Fruit fly (Drosophila melanogaster): ENCODE results near the gene mud.

The mud gene

DNA sequence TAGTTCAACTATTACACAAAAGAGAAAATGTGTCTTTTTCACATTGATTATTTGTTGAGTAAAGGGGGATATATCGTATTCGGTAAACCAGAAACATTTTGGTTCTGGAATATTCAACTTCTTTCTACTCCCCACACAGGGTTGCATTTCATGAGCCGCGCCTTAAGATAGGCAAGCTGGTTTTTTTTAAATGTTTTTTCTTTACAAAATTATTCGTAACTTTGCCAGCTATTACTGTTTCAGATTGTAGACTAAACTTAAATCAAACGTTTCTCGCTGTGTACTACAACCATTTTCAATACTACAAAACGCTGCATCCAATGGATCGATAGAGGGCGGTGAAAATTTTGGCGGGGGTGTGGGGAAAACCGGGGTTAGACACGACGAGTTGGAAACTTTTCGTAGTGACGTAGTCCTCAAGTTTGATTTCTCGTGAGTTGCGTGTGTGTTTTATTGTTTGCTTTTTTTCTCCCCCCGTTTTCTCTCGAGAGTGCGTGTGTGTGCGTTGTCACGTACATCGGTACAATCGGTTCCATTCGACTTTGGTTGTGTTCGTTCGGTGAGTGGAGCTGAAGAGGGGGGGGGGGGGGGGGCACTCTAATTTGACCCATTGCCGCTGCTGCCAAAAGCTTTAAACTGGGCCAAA is 33.9 kb upstream of the mud start (continued):
- TF ChIP-seq tll (GFP tag; optimal IDR thresholded peaks at IDR 0.05) (no peak), HmgZ (tag; optimal IDR thresholded peaks at IDR 0.05) (no peak), CG14965 (GFP tag; optimal IDR thresholded peaks at IDR 0.05; ENCODE audit: borderline replicate concordance) (no peak), Sin3A (optimal IDR thresholded peaks at IDR 0.05) (no peak), gro (GFP tag; optimal IDR thresholded peaks at IDR 0.05) (no peak), HLH3B (GFP tag; IDR thresholded peaks at IDR 0.05) (peak; percentile 36; the same call in 1 of the 2 replicates), C15 (GFP tag; IDR thresholded peaks at IDR 0.05) (no peak), CG7786 (GFP tag; optimal IDR thresholded peaks at IDR 0.05) (peak; percentile 16), CG14050 (GFP tag; IDR thresholded peaks at IDR 0.05) (no peak), CG30431 (GFP tag; optimal IDR thresholded peaks at IDR 0.05) (no peak), unc-4 (GFP tag; IDR thresholded peaks at IDR 0.05; ENCODE audit: partially characterized antibody) (no peak), hth (optimal IDR thresholded peaks at IDR 0.05) (no peak), Sry-β (GFP tag; optimal IDR thresholded peaks at IDR 0.05) (no peak), gfzf (GFP tag; optimal IDR thresholded peaks at IDR 0.05) (no peak), Atf-2 (GFP tag; optimal IDR thresholded peaks at IDR 0.05) (no peak), nmo (GFP tag; optimal IDR thresholded peaks at IDR 0.05) (peak; percentile 35), ranshi (GFP tag; IDR thresholded peaks at IDR 0.05) (no peak)

DNA sequence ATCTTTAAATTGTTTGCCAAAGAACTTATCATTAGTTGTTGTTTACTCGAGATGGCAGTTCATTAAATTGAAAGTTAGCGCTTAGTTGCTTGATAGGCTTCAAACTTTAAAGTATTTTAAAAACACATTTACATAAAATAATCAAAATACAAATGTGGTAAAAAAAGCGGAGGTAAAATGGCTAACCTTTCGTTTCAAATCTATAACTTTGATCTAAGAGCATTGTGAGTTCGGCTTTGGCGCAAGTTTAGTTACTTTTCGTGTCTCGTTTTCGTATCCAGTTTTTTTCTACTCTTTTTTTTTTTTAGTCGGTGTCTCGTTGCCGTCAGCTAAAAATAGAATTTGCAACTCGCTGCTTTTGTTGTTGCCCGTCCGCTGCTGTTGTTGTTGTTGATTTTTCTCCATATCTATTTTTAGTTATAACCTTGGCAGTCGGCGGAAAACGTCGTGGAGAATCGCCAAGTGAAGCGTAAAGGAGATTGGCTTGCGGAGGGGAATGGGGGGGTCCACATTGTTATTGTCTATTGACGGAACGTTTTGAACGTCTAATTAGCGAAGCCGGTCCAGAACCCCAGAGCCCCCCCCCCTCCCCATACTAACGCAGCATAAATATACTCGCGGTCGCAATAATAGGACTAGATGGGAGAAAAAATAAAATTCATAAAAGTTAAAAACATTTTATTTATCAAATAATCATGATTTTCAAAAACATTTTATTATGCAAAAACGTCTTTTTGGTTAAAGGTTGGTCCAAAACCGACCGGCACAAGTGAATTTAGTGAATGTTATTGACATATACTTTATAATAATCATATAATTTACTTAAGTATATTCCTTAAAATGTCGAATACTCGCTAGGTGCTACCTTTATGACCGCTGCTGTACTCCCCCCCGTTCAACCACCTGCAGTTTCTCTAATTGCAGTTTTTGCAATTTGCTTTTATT is 32.8 kb upstream of the mud start:
- TF ChIP-seq cg (GFP tag; optimal IDR thresholded peaks at IDR 0.05) (no peak), Fer3 (tag; optimal IDR thresholded peaks at IDR 0.05) (peak; percentile 36), CG30431 (GFP tag; optimal IDR thresholded peaks at IDR 0.05) (no peak), kah (GFP tag; optimal IDR thresholded peaks at IDR 0.05) (no peak), CG1832 (GFP tag; optimal IDR thresholded peaks at IDR 0.05) (no peak), CG13296 (GFP tag; optimal IDR thresholded peaks at IDR 0.05) (peak; percentile 19), CG11093 (GFP tag; IDR thresholded peaks at IDR 0.05) (0 out of 3 replicates have a peak, but pooled peaks have one; percentile 30), MTF-1 (GFP tag; optimal IDR thresholded peaks at IDR 0.05; ENCODE audit: borderline replicate concordance) (no peak), Awh (GFP tag; IDR thresholded peaks at IDR 0.05) (no peak), Ssrp (tag; optimal IDR thresholded peaks at IDR 0.05) (peak; percentile 28), unpg (GFP tag; optimal IDR thresholded peaks at IDR 0.05) (peak; percentile 61), yki (optimal IDR thresholded peaks at IDR 0.05) (no peak), Optix (GFP tag; IDR thresholded peaks at IDR 0.05) (no peak), Myb (GFP tag; optimal IDR thresholded peaks at IDR 0.05) (no peak), Hand (GFP tag; optimal IDR thresholded peaks at IDR 0.05) (peak; percentile 47), CG7357 (GFP tag; IDR thresholded peaks at IDR 0.05) (0 out of 3 replicates have a peak, but pooled peaks have one; percentile 18), insv (GFP tag; optimal IDR thresholded peaks at IDR 0.05) (no peak), croc (GFP tag; conservative IDR thresholded peaks at IDR 0.05) (no peak), CG30020 (tag; optimal IDR thresholded peaks at IDR 0.05) (no peak), CG31441 (GFP tag; IDR thresholded peaks at IDR 0.05) (peak; percentile 32; the same call in 1 of the 2 replicates), Hsf (GFP tag; optimal IDR thresholded peaks at IDR 0.05) (no peak), CG14710 (tag; optimal IDR thresholded peaks at IDR 0.05) (no peak), CG9609 (GFP tag; optimal IDR thresholded peaks at IDR 0.05) (no peak), CG2678 (tag; optimal IDR thresholded peaks at IDR 0.05) (peak; percentile 72), tio (GFP tag; optimal IDR thresholded peaks at IDR 0.05) (peak; percentile 19), CG9437 (GFP tag; optimal IDR thresholded peaks at IDR 0.05) (no peak), bigmax (GFP tag; optimal IDR thresholded peaks at IDR 0.05) (no peak), CG12391 (tag; optimal IDR thresholded peaks at IDR 0.05) (peak; percentile 28), Sox100B (GFP tag; optimal IDR thresholded peaks at IDR 0.05) (peak; percentile 35), dati (GFP tag; IDR thresholded peaks at IDR 0.05) (no peak), ranshi (GFP tag; IDR thresholded peaks at IDR 0.05) (no peak; the same call in 1 of the 2 replicates), HLH54F (GFP tag; optimal IDR thresholded peaks at IDR 0.05) (no peak)

All from whole organism, embryonic.